Fruit fly (Drosophila melanogaster) whole organism: ENCODE data around the gene CG31077.

Experiments
- CG8478 ChIP-seq: fragments of >200 bp; optimal IDR thresholded peaks from 2 replicates; lab custom pipeline; 2018; ENCODE audit warnings: inconsistent platforms
- Dll ChIP-seq: fragments of >200 bp; optimal IDR thresholded peaks from 2 replicates; lab custom pipeline; 2017
- EcR ChIP-seq, 2 experiments: fragments of >200 bp; optimal IDR thresholded peaks; 2 replicates each; lab custom pipeline; 2017; ENCODE audit warnings: missing biosample characterization in 2 of 2, missing genetic modification characterization in 2 of 2, missing genetic modification reagents in 2 of 2
- pan ChIP-seq: fragments of >200 bp; optimal IDR thresholded peaks from 2 replicates; lab custom pipeline; 2017
- usp ChIP-seq: fragments of >200 bp; optimal IDR thresholded peaks from 2 replicates; lab custom pipeline; 2017; ENCODE audit warnings: missing biosample characterization, missing genetic modification characterization, mixed read lengths

dm6 chr3R:26958314-26958979 is 41.1 kb upstream of the CG31077 start, which contains the start of gene CG6330:
- TF ChIP-seq CG8478: no peak
- TF ChIP-seq pan (lab: Kevin White, UChicago): no peak
- no peak for TF ChIP-seq EcR (GFP tag; optimal IDR thresholded peaks at IDR 0.05; lab: Kevin White, UChicago)
- TF ChIP-seq usp (GFP tag; lab: Kevin White, UChicago): no peak
- no peak for TF ChIP-seq Dll (lab: Kevin White, UChicago)
